Worm (Caenorhabditis elegans) whole organism, early embryonic: ENCODE data around the gene pigg-1.

Experiments used
- B0310.2 ChIP-seq: sonication (generic microtip); optimal IDR thresholded peaks from 2 replicates; lab custom pipeline; 2016; ENCODE audit warnings: mild to moderate bottlenecking, missing genetic modification characterization, missing compliant biosample characterization
- F13C5.2 ChIP-seq: sonication (generic microtip); optimal IDR thresholded peaks from 2 replicates; lab custom pipeline; 2017; ENCODE audit warnings: mild to moderate bottlenecking, missing genetic modification characterization, inconsistent platforms, missing compliant biosample characterization
- ama-1 ChIP-seq: fragments of 150-350 bp; optimal IDR thresholded peaks from 2 replicates; lab custom pipeline; 2014
- flt-1 ChIP-seq: fragments of 200-800 bp; sonication (Bioruptor generic); IDR thresholded peaks from 2 replicates; pipeline ENCODE4 v1.3.6; 2022; ENCODE audit warnings: missing genetic modification characterization, missing compliant biosample characterization
- hmg-4 ChIP-seq: fragments of 200-800 bp; sonication (Bioruptor generic); optimal IDR thresholded peaks from 2 replicates; lab custom pipeline; 2018; ENCODE audit warnings: mild to moderate bottlenecking, missing genetic modification characterization, missing compliant biosample characterization
- pes-1 ChIP-seq: fragments of 200-800 bp; sonication (Bioruptor generic); IDR thresholded peaks from 2 replicates; pipeline ENCODE4 v1.3.6; 2022; ENCODE audit warnings: missing genetic modification reagents, missing genetic modification characterization, missing compliant biosample characterization
- sea-1 ChIP-seq: fragments of 200-800 bp; sonication (Bioruptor generic); conservative IDR thresholded peaks from 2 replicates; pipeline ENCODE4 v1.3.6; 2022; ENCODE audit warnings: missing genetic modification characterization, missing compliant biosample characterization
- tra-4 ChIP-seq: sonication (generic microtip); optimal IDR thresholded peaks from 2 replicates; lab custom pipeline; 2017; ENCODE audit warnings: missing genetic modification characterization, missing compliant biosample characterization

DNA sequence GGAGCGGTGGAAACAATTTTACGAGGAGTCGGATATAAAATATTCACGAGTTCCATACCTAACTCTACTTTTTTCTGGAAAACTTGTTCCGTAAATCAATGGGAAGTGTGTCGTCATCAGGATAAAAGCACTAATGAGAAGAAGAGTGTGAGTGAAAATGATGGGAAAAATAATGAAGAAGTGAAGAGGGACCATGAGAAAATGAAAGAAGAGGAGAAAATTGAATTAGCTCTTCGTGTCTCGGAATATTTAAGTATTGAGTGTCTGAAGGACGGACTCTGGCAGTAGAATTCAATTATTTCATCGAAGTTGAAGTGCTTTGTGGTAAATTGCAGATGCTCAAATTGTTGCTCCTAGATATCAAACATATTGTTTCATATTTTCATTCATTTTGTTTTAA is 10.8 kb downstream of the pigg-1 start:
- TF ChIP-seq ama-1 (lab: Kevin White, UChicago) (no peak), flt-1 (GFP tag; lab: Robert Waterston, UW) (no peak), pes-1 (no peak), tra-4 (tag; lab: Kevin White, UChicago) (no peak), hmg-4 (GFP tag; lab: Kevin White, UChicago) (no peak), F13C5.2 (tag; lab: Kevin White, UChicago) (no peak), B0310.2 (no peak), sea-1 (GFP tag; lab: Robert Waterston, UW) (no peak)
